Worm (Caenorhabditis elegans) whole organism, L4/young adult: Measurements from ENCODE around the gene C25D7.10.
"Not testable (repeated sequence)": the region's sequence is repeated elsewhere in the genome, so short reads cannot be mapped to it uniquely, and the experiment has no call there.

Experiments
- W03F9.2 ChIP-seq: fragments of 150-350 bp; optimal IDR thresholded peaks from 2 replicates; lab custom pipeline; 2014; ENCODE audit warnings: missing biosample characterization, missing genetic modification characterization
- dao-5 ChIP-seq: sonication (generic microtip); optimal IDR thresholded peaks from 2 replicates; lab custom pipeline; 2016; ENCODE audit warnings: missing genotype, missing genetic modification characterization, moderate library complexity, missing compliant biosample characterization
- him-1 ChIP-seq: sonication (generic microtip); optimal IDR thresholded peaks from 2 replicates; lab custom pipeline; 2016; ENCODE audit warnings: missing genotype, missing genetic modification reagents, missing genetic modification characterization, missing compliant biosample characterization

C25D7.10 gene

ce11 chrV:15067165-15067564 is at the start of gene C25D7.10:
Gene C25D7.10 (plus strand): TSS chrV:15067465.
- TF ChIP-seq dao-5 (tag; lab: Kevin White, UChicago) (no peak), W03F9.2 (tag; lab: Kevin White, UChicago) (no peak), him-1 (tag; lab: Kevin White, UChicago) (no peak)

- TF ChIP-seq dao-5 (tag; lab: Kevin White, UChicago): no peak
- no peak for TF ChIP-seq him-1 (tag; lab: Kevin White, UChicago)
- no peak for TF ChIP-seq W03F9.2 (tag; lab: Kevin White, UChicago)
Measured at ce11 chrV:15020229-15020628, 47.0 kb upstream of the C25D7.10 start, which contains the start of gene F14H8.2. Gene F14H8.2 (minus strand): TSS chrV:15020329.

- TF ChIP-seq him-1 (tag; lab: Kevin White, UChicago) (no peak), dao-5 (tag; lab: Kevin White, UChicago) (no peak), W03F9.2 (tag; lab: Kevin White, UChicago) (no peak)
Measured at ce11 chrV:15020732-15021131, 46.5 kb upstream of the C25D7.10 start, which contains the start of gene F14H8.5. Gene F14H8.5 (plus strand): TSS chrV:15021032.

ce11 chrV:15023544-15023943 is 43.7 kb upstream of the C25D7.10 start, which contains the start of gene F14H8.4:
Gene F14H8.4 (plus strand): TSS chrV:15023844.
- TF ChIP-seq dao-5 (tag; lab: Kevin White, UChicago) (no peak), him-1 (tag; lab: Kevin White, UChicago) (no peak), W03F9.2 (tag; lab: Kevin White, UChicago) (no peak)

ce11 chrV:15028896-15029519 is 38.3 kb upstream of the C25D7.10 start, which contains the start of gene F14H8.8:
Gene F14H8.8 (plus strand): TSS chrV:15029469.
- no peak for TF ChIP-seq W03F9.2 (tag; lab: Kevin White, UChicago)
- TF ChIP-seq him-1 (tag; lab: Kevin White, UChicago): no peak
- TF ChIP-seq dao-5 (tag; lab: Kevin White, UChicago): no peak

- TF ChIP-seq him-1, dao-5, W03F9.2 (tag; lab: Kevin White, UChicago): not testable (repeated sequence)
Measured at ce11 chrV:15031373-15031772, 35.9 kb upstream of the C25D7.10 start, which contains the start of gene cng-1. Gene cng-1 (minus strand): TSS chrV:15031473.

- TF ChIP-seq him-1, W03F9.2, dao-5 (tag; lab: Kevin White, UChicago): not testable (repeated sequence)
Measured at ce11 chrV:15036769-15037168, 30.5 kb upstream of the C25D7.10 start, which contains the start of gene melo-3. Gene melo-3 (minus strand): TSS chrV:15036869.

- no peak for TF ChIP-seq dao-5 (tag; lab: Kevin White, UChicago)
- TF ChIP-seq him-1 (tag; lab: Kevin White, UChicago): no peak
- TF ChIP-seq W03F9.2 (tag; lab: Kevin White, UChicago): no peak
Measured at ce11 chrV:15048107-15048506, 19.2 kb upstream of the C25D7.10 start, which contains the start of gene sdc-3. Gene sdc-3 (minus strand): TSS chrV:15048207.

- TF ChIP-seq W03F9.2 (tag; lab: Kevin White, UChicago) (no peak), dao-5 (tag; lab: Kevin White, UChicago) (no peak), him-1 (tag; lab: Kevin White, UChicago) (no peak)
Measured at ce11 chrV:15051720-15052119, 15.5 kb upstream of the C25D7.10 start.

ce11 chrV:15052368-15052767 is 14.9 kb upstream of the C25D7.10 start, which contains the start of the genes fbxa-82 and C25D7.5:
Gene fbxa-82 (minus strand): TSS chrV:15052530.
Gene C25D7.5 (plus strand): TSS chrV:15052650.
- TF ChIP-seq him-1 (tag; lab: Kevin White, UChicago) (no peak), dao-5 (tag; lab: Kevin White, UChicago) (no peak), W03F9.2 (tag; lab: Kevin White, UChicago) (no peak)

ce11 chrV:15054733-15055132 is 12.5 kb upstream of the C25D7.10 start:
- TF ChIP-seq dao-5 (tag; lab: Kevin White, UChicago): no peak
- no peak for TF ChIP-seq W03F9.2 (tag; lab: Kevin White, UChicago)
- no peak for TF ChIP-seq him-1 (tag; lab: Kevin White, UChicago)

- TF ChIP-seq W03F9.2 (tag; lab: Kevin White, UChicago) (no peak), dao-5 (tag; lab: Kevin White, UChicago) (no peak), him-1 (tag; lab: Kevin White, UChicago) (no peak)
Measured at ce11 chrV:15055873-15056272, 11.4 kb upstream of the C25D7.10 start, which contains the start of gene C25D7.16. Gene C25D7.16 (plus strand): TSS chrV:15056173.

ce11 chrV:15056346-15056839 is 10.9 kb upstream of the C25D7.10 start:
- TF ChIP-seq him-1 (tag; lab: Kevin White, UChicago): no peak
- TF ChIP-seq dao-5 (tag; lab: Kevin White, UChicago): no peak
